Fruit fly (Drosophila melanogaster) ovary, adult (tissue): ENCODE data around the gene CG42366.

Source experiments
- CG17801 ChIP-seq: fragments of 200-800 bp; optimal IDR thresholded peaks from 2 replicates; lab custom pipeline; 2019; ENCODE audit warnings: missing biosample characterization, mild to moderate bottlenecking, missing genetic modification characterization, moderate library complexity; ENCODE audit not compliant: partially characterized antibody

The CG42366 gene

DNA sequence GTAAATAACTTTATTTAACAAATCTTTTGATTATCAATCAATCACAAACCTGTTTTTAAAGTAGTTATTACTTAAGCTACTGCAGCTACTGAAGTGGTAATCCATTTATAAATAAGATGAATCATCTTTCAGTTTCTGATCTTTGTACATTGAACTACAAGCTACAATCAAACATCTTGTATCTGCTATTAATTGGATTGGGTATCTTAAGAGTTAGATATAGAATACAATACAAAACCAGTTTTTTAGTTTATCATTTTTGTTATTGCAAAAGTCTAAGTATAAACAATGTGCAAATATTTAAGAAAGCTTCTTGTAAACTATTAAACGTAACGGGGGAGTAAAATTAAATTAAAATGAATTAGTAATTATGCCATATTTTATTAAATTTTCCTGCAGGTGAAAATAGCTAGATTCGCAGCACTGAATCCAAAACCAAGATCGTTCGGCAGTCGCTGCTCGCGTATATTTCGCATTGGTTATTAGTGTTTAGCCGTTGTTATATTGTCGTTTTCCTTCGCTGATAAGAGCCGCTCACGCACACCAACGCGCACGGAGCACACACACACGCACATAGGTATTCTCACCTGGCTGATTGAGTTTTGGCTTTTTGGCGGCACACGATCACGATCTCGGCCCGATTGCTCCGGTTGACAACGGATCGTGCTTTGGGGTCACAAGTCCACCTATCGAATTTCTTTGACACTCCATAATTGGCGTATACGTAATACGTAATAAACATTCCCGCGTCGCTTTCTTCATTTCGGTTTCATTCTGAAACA lies 23.0 kb downstream of the CG42366 start:
- TF ChIP-seq CG17801 (GFP tag; lab: Kevin White, UChicago), result no peak

DNA sequence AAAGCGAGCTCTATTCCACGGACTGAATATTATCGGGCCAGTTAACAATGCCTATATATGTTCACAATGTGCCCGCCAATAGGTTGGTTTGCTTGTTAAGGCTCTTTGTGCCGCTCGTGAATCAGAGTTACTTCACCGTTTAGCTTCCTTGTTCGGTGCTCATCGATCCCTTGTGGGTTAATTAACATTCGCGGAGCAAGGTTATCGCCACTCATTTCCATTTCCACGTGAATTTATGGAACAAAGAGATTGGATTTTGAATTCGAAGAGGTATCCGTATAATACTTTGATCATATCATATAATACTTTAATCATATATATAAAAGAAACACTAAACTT lies 23.5 kb downstream of the CG42366 start:
- TF ChIP-seq CG17801 (GFP tag; lab: Kevin White, UChicago), result no peak

DNA sequence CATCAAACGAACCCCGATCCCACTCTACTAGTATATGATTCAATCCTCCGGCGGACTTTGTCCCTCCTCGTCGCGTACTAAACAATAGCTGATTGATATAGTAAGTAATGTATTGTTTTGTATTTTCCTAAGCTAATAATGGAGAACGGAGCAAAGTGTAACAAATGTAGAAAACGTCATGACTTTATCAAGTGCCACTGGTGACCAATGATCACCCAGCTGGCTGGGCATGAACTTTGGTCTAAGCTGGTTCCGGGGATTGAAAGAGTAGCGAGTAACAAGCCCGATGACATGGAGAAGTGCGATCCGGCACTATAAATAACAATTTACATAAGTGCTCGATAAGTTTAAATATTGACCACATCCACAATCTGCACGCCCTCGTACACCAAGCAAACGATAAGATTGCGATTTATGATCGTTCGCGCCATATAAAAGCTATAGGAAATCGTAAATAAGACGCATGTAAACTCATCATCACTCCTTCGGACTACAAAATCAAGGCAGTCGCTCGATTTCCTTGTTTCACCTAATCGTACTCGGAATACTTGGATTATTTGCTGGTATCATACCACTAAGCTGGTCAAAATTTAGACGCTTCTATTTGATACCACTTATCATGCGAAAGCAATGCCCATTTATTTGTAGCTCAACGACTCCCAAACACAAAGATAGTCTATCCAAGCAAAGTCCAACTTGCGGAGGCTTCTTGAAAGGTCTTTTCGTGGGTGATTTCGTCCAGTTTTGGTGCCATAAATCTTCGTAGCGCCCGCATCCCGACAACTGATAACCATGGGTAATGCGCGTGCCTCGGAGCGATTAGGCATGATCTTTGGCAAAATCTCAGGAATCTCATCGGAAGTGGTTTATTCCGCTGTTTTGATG lies 24.5 kb downstream of the CG42366 start:
- TF ChIP-seq CG17801 (GFP tag; lab: Kevin White, UChicago), result no peak

DNA sequence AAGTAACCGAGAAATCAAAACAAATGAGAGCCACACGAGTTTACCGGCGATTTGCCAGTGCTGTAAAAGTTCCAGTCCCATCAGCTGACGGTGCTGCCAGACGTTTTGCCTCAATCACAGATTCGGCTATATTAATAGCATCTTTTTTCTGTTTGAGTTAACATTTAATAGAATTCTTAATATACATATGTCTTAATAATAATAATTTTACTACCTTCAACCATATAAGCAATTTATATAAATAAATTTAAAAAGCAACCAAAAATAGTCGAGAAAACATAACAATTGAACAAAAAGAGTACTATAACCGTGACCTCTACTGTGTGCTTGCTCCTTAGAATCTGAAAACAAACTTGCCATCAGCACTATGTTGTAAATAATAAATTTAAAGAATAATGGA lies 29.2 kb downstream of the CG42366 start, which contains the start of the genes CG13126 and CG4709:
Gene CG13126 (minus strand): TSS at position 63 of the 400 bp plus-strand sequence.
Gene CG4709 (plus strand): TSS at position 207 of the 400 bp plus-strand sequence.
- peak; percentile 94 for TF ChIP-seq CG17801 (GFP tag; lab: Kevin White, UChicago)

DNA sequence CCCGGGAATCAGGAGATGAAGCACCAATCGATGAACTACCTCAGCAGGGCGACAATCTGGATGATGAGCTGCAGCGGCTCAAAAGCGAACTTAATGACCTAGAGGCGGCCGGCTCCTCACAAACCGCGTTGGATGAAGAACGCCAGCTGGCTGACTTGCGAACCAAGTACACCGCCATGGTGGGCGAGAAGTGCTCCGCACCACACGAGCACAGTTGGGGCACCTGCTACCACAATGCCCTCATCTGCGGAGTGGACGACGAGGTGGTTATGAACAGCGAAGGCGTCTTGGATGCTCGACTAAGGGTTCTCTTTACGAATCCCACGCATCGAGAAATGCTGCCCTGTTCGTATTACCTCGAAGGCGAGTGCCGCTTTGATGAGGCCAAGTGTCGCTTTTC lies 29.7 kb downstream of the CG42366 start:
- TF ChIP-seq CG17801 (GFP tag; lab: Kevin White, UChicago), result no peak

dm6 chr2L:9956993-9957652 lies 32.2 kb downstream of the CG42366 start, which contains the start of the genes CG4658 and CG5846:
TSS of gene CG4658 (plus strand) at chr2L:9957132.
TSS of gene CG5846 (minus strand) at chr2L:9957237.
- TF ChIP-seq CG17801 (GFP tag; lab: Kevin White, UChicago), result peak; percentile 96

DNA sequence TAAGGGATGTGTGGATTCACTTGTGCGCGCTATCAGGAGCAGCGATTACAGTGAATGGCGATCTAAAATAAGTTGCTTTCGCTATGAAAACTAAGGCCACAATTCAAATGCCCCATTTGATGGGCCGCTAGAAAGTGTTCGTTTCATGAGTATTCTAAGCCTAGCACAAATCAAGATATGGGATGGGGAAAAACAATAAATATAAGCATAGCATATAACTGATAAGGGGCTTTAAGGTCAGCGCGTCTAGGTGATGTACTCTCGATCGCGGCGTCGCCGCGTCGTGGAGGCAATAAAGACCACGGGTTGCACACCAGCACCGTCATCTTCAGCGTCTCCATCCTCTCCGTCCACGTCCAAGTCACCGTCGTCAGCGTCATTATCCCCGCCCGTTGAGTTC lies 35.8 kb downstream of the CG42366 start:
- TF ChIP-seq CG17801 (GFP tag; lab: Kevin White, UChicago), result no peak

DNA sequence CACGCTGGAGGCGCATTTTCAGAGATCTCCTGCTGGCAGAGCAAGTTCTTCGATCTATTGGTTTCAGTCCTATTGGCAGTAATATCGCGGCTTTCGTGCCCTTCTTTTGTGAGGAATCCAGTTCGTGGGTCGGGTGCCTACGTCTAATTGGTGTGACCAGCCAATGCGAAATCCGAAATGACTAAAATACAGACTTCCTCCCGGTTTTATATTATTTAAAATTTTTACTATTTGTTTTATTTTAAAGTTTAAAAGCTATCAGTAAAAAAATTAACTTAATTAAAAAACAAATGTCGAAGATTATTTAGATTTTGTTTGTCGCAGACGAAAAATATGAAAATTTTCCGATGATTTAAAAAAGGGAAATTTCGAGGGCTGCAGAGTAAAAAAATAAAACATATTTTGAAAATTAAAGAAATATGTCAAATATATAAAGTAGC lies 38.7 kb downstream of the CG42366 start, which contains the start of gene CG5850:
Gene CG5850 (minus strand): TSS at position 347 of the 440 bp plus-strand sequence.
- peak; percentile 18 for TF ChIP-seq CG17801 (GFP tag; lab: Kevin White, UChicago)

DNA sequence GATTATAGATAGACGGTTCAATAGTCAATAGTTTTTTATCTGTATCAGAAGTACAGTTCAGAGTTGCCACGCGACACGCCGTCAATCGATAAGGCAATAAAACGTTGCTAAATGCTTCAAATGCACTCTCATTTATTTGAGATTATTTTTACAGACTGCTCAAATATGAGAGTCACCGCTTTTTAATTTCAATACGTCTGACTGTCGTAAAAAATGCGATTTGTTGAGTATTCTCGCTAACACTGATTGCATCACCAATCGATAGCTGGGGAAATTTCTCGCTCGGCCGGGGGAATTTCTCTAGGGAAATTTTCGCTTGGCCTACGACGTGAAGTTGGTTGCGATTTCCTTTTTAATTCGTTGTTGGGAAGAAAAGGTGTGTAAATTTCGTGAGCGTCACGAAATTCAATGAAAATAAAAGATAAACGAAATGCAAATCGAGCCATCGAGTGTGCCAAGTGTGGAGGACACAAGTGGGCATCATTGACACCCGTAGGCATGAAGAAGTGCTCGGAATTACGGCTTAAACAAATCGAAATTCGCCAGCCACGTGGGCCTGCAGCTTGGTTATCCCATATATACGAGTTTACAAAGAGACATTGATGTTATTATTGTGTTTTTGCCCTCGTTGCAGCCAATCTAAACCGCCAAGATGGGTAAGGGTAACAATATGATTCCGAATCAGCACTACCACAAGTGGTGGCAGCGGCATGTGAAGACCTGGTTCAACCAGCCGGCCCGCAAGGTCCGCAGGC lies 42.2 kb downstream of the CG42366 start, which contains the start of the genes Dref and RpL13:
Gene Dref (minus strand): TSS at position 247 of the 755 bp plus-strand sequence.
Gene RpL13 (plus strand): TSS at position 331 of the 755 bp plus-strand sequence.
- peak; percentile 93 for TF ChIP-seq CG17801 (GFP tag; lab: Kevin White, UChicago)

- no peak for TF ChIP-seq CG17801 (GFP tag; lab: Kevin White, UChicago)
These were observed 43.3 kb downstream of the CG42366 start for dm6 chr2L:9968201-9968727.

DNA sequence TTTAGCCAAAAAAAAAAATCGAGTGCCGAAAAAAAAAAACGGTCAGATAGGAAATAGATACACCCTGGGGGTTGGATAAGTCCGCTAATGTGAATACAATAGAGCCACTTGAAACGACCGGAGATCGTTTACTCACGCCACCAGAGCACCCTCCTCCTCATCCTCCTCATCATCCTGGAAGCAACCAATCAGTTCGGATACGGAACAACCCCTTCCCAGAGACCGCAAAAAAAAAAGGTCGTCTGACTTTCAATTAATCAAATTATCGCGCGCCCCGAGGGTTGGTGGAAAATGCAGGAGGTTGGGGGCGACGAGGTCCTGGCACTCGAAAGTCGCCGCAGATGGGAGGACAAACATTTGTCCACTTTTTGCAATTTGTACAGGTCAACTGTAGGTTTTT lies 47.7 kb downstream of the CG42366 start:
- TF ChIP-seq CG17801 (GFP tag; lab: Kevin White, UChicago), result no peak
